Worm (Caenorhabditis elegans): ENCODE data around the gene W07A12.8.

ce11 chrII:9125007-9125406, 40.6 kb downstream of the W07A12.8 start:
- TF ChIP-seq nhr-11 (tag; optimal IDR thresholded peaks at IDR 0.05): no peak
- TF ChIP-seq elt-4 (tag; optimal IDR thresholded peaks at IDR 0.05): no peak
- TF ChIP-seq madf-2 (tag; optimal IDR thresholded peaks at IDR 0.05): no peak
- TF ChIP-seq ets-4 (tag; optimal IDR thresholded peaks at IDR 0.05): no peak
- no peak for TF ChIP-seq ceh-30 (tag; optimal IDR thresholded peaks at IDR 0.05)
- no peak for TF ChIP-seq odd-2 (tag; optimal IDR thresholded peaks at IDR 0.05)
- no peak for TF ChIP-seq tbx-2 (tag; optimal IDR thresholded peaks at IDR 0.05)
- TF ChIP-seq hlh-13 (GFP tag; optimal IDR thresholded peaks at IDR 0.05): no peak
- no peak for TF ChIP-seq unc-55 (GFP tag; optimal IDR thresholded peaks at IDR 0.05)
- TF ChIP-seq zip-5 (tag; optimal IDR thresholded peaks at IDR 0.05): no peak

Data from whole organism, late embryonic.